Fruit fly (Drosophila melanogaster) whole organism, embryonic: ENCODE results near the gene CG5003.
"Not testable (repeated sequence)": the region's sequence is repeated elsewhere in the genome, so short reads cannot be mapped to it uniquely, and the experiment has no call there.

Experiments
- Bdp1 ChIP-seq: fragments of 200-800 bp; sonication (Bioruptor generic); optimal IDR thresholded peaks from 3 replicates; lab custom pipeline; 2016; ENCODE audit warnings: missing biosample characterization, missing genetic modification characterization
- CG10267 ChIP-seq: fragments of 200-800 bp; sonication (Bioruptor generic); optimal IDR thresholded peaks from 2 replicates; lab custom pipeline; 2018; ENCODE audit warnings: missing biosample characterization, mild to moderate bottlenecking, missing genetic modification characterization, moderate library complexity
- CG10543 ChIP-seq: fragments of 200-800 bp; sonication (Bioruptor generic); optimal IDR thresholded peaks from 3 replicates; lab custom pipeline; 2017; ENCODE audit warnings: missing biosample characterization, mild to moderate bottlenecking, missing genetic modification characterization, moderate library complexity
- CG11456 ChIP-seq: fragments of 200-800 bp; sonication (Bioruptor generic); IDR thresholded peaks from 3 replicates; pipeline ENCODE4 v1.3.6; 2022; ENCODE audit warnings: missing biosample characterization, missing genetic modification characterization
- CG12299 ChIP-seq: fragments of 200-800 bp; sonication (Bioruptor generic); optimal IDR thresholded peaks from 2 replicates; lab custom pipeline; 2018; ENCODE audit warnings: missing biosample characterization, mild to moderate bottlenecking, missing genetic modification characterization
- CG13123 ChIP-seq: fragments of 200-800 bp; sonication (Bioruptor generic); optimal IDR thresholded peaks from 2 replicates; lab custom pipeline; 2016; ENCODE audit warnings: missing biosample characterization, missing genetic modification characterization
- CG13424 ChIP-seq: fragments of 200-800 bp; sonication (Bioruptor generic); optimal IDR thresholded peaks from 2 replicates; lab custom pipeline; 2019; ENCODE audit warnings: missing biosample characterization, mild to moderate bottlenecking, missing genetic modification characterization, moderate library complexity
- CG14014 ChIP-seq: fragments of 200-800 bp; sonication (Bioruptor generic); IDR thresholded peaks from 2 replicates; pipeline ENCODE4 v1.3.6; 2022; ENCODE audit warnings: missing biosample characterization, missing genetic modification characterization
- CG17359 ChIP-seq: fragments of 200-800 bp; sonication (Bioruptor generic); optimal IDR thresholded peaks from 3 replicates; lab custom pipeline; 2018; ENCODE audit warnings: missing biosample characterization, mild to moderate bottlenecking, missing genetic modification characterization, moderate library complexity
- CG17361 ChIP-seq: fragments of 200-800 bp; sonication (Bioruptor generic); IDR thresholded peaks from 3 replicates; pipeline ENCODE4 v1.3.6; 2022; ENCODE audit warnings: missing biosample characterization, missing genetic modification characterization
- CG34422 ChIP-seq: fragments of 200-800 bp; sonication (Bioruptor generic); IDR thresholded peaks from 3 replicates; pipeline ENCODE4 v1.3.6; 2022; ENCODE audit warnings: missing biosample characterization, missing genetic modification characterization
- CG7928 ChIP-seq: fragments of 200-800 bp; sonication (Bioruptor generic); optimal IDR thresholded peaks from 2 replicates; lab custom pipeline; 2017; ENCODE audit warnings: missing biosample characterization, mild to moderate bottlenecking, missing genetic modification characterization
- CG8281 ChIP-seq: fragments of 200-800 bp; sonication (Bioruptor generic); optimal IDR thresholded peaks from 2 replicates; lab custom pipeline; 2018; ENCODE audit warnings: missing biosample characterization, mild to moderate bottlenecking, missing genetic modification characterization, moderate library complexity
- CG8944 ChIP-seq: fragments of 200-800 bp; sonication (Bioruptor generic); optimal IDR thresholded peaks from 3 replicates; lab custom pipeline; 2016; ENCODE audit warnings: missing biosample characterization, missing genetic modification characterization
- Dad ChIP-seq: fragments of 200-800 bp; sonication (Bioruptor generic); optimal IDR thresholded peaks from 3 replicates; lab custom pipeline; 2016; ENCODE audit warnings: missing biosample characterization, missing genetic modification characterization
- Dref ChIP-seq: fragments of 200-800 bp; sonication (Bioruptor generic); IDR thresholded peaks from 2 replicates; pipeline ENCODE4 v1.3.6; 2022; ENCODE audit warnings: missing biosample characterization, missing genetic modification characterization
- Drgx ChIP-seq: fragments of 200-800 bp; sonication (Bioruptor generic); IDR thresholded peaks from 2 replicates; pipeline ENCODE4 v1.3.6; 2022; ENCODE audit warnings: missing biosample characterization, missing genetic modification characterization
- E2f2 ChIP-seq: fragments of 200-800 bp; sonication (Bioruptor generic); IDR thresholded peaks from 2 replicates; pipeline ENCODE4 v1.3.6; 2022; ENCODE audit warnings: missing biosample characterization, missing genetic modification characterization
- HLHmδ ChIP-seq: fragments of 200-800 bp; sonication (Bioruptor generic); optimal IDR thresholded peaks from 2 replicates; lab custom pipeline; 2018; ENCODE audit warnings: missing biosample characterization, mild to moderate bottlenecking, missing genetic modification characterization, moderate library complexity
- Hand ChIP-seq: fragments of 200-800 bp; sonication (Bioruptor generic); optimal IDR thresholded peaks from 2 replicates; lab custom pipeline; 2017; ENCODE audit warnings: mild to moderate bottlenecking, missing biosample characterization, missing genetic modification reagents, missing genetic modification characterization
- HmgD ChIP-seq: fragments of 200-800 bp; sonication (Bioruptor generic); optimal IDR thresholded peaks from 3 replicates; lab custom pipeline; 2016; ENCODE audit warnings: missing biosample characterization, missing genetic modification characterization
- MBD-R2 ChIP-seq: fragments of 200-800 bp; sonication (Bioruptor generic); IDR thresholded peaks from 2 replicates; pipeline ENCODE4 v1.3.6; 2022; ENCODE audit warnings: missing biosample characterization, missing genetic modification characterization
- Oli ChIP-seq: fragments of 200-800 bp; sonication (Bioruptor generic); optimal IDR thresholded peaks from 2 replicates; lab custom pipeline; 2018; ENCODE audit warnings: missing biosample characterization, mild to moderate bottlenecking, missing genetic modification characterization, moderate library complexity
- PHDP ChIP-seq: fragments of 200-800 bp; sonication (Bioruptor generic); optimal IDR thresholded peaks from 3 replicates; lab custom pipeline; 2018; ENCODE audit warnings: missing biosample characterization, mild to moderate bottlenecking, missing genetic modification characterization, moderate library complexity
- Ravus ChIP-seq: fragments of 200-800 bp; sonication (Bioruptor generic); IDR thresholded peaks from 2 replicates; pipeline ENCODE4 v1.3.6; 2022; ENCODE audit warnings: missing biosample characterization, missing genetic modification characterization
- Scr ChIP-seq: fragments of 200-800 bp; sonication (Bioruptor generic); IDR thresholded peaks from 2 replicates; pipeline ENCODE4 v1.3.6; 2022; ENCODE audit warnings: missing biosample characterization, missing genetic modification characterization; ENCODE audit not compliant: partially characterized antibody
- Xrp1 ChIP-seq: fragments of 200-800 bp; sonication (Bioruptor generic); IDR thresholded peaks from 2 replicates; pipeline ENCODE4 v1.3.6; 2022; ENCODE audit warnings: missing biosample characterization, missing genetic modification characterization
- bigmax ChIP-seq: fragments of 200-800 bp; sonication (Bioruptor generic); optimal IDR thresholded peaks from 2 replicates; lab custom pipeline; 2018; ENCODE audit warnings: missing biosample characterization, mild to moderate bottlenecking, missing genetic modification characterization
- crp ChIP-seq, 2 experiments: fragments of 200-800 bp; sonication (Bioruptor generic); optimal IDR thresholded peaks; 2 replicates in 1 of 2; 3 replicates in 1 of 2; lab custom pipeline; 2017; ENCODE audit warnings: missing biosample characterization in 2 of 2, missing genetic modification characterization in 2 of 2, mild to moderate bottlenecking in 1 of 2, moderate library complexity in 1 of 2
- cwo ChIP-seq: fragments of 200-800 bp; sonication (Bioruptor generic); optimal IDR thresholded peaks from 3 replicates; lab custom pipeline; 2017; ENCODE audit warnings: missing biosample characterization, missing genetic modification characterization, mild to moderate bottlenecking, moderate library complexity, missing genetic modification reagents
- ftz-f1 ChIP-seq: fragments of 200-800 bp; sonication (Bioruptor generic); optimal IDR thresholded peaks from 2 replicates; lab custom pipeline; 2016; ENCODE audit warnings: missing biosample characterization, missing genetic modification characterization
- gfzf ChIP-seq: fragments of 200-800 bp; sonication (Bioruptor generic); optimal IDR thresholded peaks from 2 replicates; lab custom pipeline; 2016; ENCODE audit warnings: missing biosample characterization, mild to moderate bottlenecking, missing genetic modification characterization, moderate library complexity
- grn ChIP-seq: fragments of 200-800 bp; sonication (Bioruptor generic); optimal IDR thresholded peaks from 3 replicates; lab custom pipeline; 2017; ENCODE audit warnings: missing biosample characterization, missing genetic modification characterization
- inv ChIP-seq: fragments of 200-800 bp; sonication (Bioruptor generic); IDR thresholded peaks from 2 replicates; pipeline ENCODE4 v1.3.6; 2022; ENCODE audit warnings: missing biosample characterization, missing genetic modification characterization; ENCODE audit not compliant: partially characterized antibody
- jigr1 ChIP-seq: fragments of 200-800 bp; sonication (Bioruptor generic); IDR thresholded peaks from 3 replicates; pipeline ENCODE4 v1.3.6; 2022; ENCODE audit warnings: missing biosample characterization, missing genetic modification characterization
- knrl ChIP-seq: fragments of 200-800 bp; sonication (Bioruptor generic); IDR thresholded peaks from 3 replicates; pipeline ENCODE4 v1.3.6; 2022; ENCODE audit warnings: missing biosample characterization, missing genetic modification characterization; ENCODE audit not compliant: partially characterized antibody
- mirr ChIP-seq: fragments of 200-800 bp; sonication (Bioruptor generic); optimal IDR thresholded peaks from 3 replicates; lab custom pipeline; 2018; ENCODE audit warnings: missing biosample characterization, mild to moderate bottlenecking, missing genetic modification characterization
- mld ChIP-seq: fragments of 200-800 bp; sonication (Bioruptor generic); IDR thresholded peaks from 3 replicates; pipeline ENCODE4 v1.3.6; 2022; ENCODE audit warnings: missing biosample characterization, missing genetic modification characterization; ENCODE audit not compliant: partially characterized antibody
- nom ChIP-seq: fragments of 200-800 bp; sonication (Bioruptor generic); optimal IDR thresholded peaks from 2 replicates; lab custom pipeline; 2017; ENCODE audit warnings: missing biosample characterization, missing genetic modification characterization, mild to moderate bottlenecking, moderate library complexity, missing genetic modification reagents
- pita ChIP-seq: fragments of 200-800 bp; sonication (Bioruptor generic); optimal IDR thresholded peaks from 2 replicates; lab custom pipeline; 2017; ENCODE audit warnings: missing biosample characterization, mild to moderate bottlenecking, missing genetic modification characterization
- pzg ChIP-seq: fragments of 200-800 bp; sonication (Bioruptor generic); optimal IDR thresholded peaks from 3 replicates; lab custom pipeline; 2018; ENCODE audit warnings: missing biosample characterization, mild to moderate bottlenecking, missing genetic modification characterization, moderate library complexity
- row ChIP-seq: fragments of 200-800 bp; sonication (Bioruptor generic); IDR thresholded peaks from 3 replicates; pipeline ENCODE4 v1.3.6; 2022; ENCODE audit warnings: missing biosample characterization, missing genetic modification characterization
- sisA ChIP-seq: fragments of 200-800 bp; sonication (Bioruptor generic); IDR thresholded peaks from 2 replicates; pipeline ENCODE4 v1.3.6; 2022; ENCODE audit warnings: missing biosample characterization, missing genetic modification characterization
- stwl ChIP-seq: fragments of 200-800 bp; sonication (Bioruptor generic); optimal IDR thresholded peaks from 3 replicates; lab custom pipeline; 2018; ENCODE audit warnings: missing biosample characterization, mild to moderate bottlenecking, missing genetic modification characterization, moderate library complexity
- tin ChIP-seq: fragments of 200-800 bp; sonication (Bioruptor generic); optimal IDR thresholded peaks from 3 replicates; lab custom pipeline; 2016; ENCODE audit warnings: missing biosample characterization, missing genetic modification characterization
- vvl ChIP-seq: fragments of 200-800 bp; sonication (Bioruptor generic); IDR thresholded peaks from 2 replicates; pipeline ENCODE4 v1.3.6; 2022; ENCODE audit warnings: missing biosample characterization, missing genetic modification characterization

CG5003 gene

dm6 chr3R:27960473-27960872, 44.2 kb upstream of the CG5003 start, which contains the start of gene CG31253:
Gene CG31253 (minus strand): TSS chr3R:27960573.
- not testable (repeated sequence) for TF ChIP-seq jigr1 (GFP tag; lab: Robert Waterston, UW); CG12299 (tag; lab: Kevin White, UChicago); vvl (GFP tag; lab: Robert Waterston, UW)
- TF ChIP-seq, all 482 proteins: peak for 0; not testable (repeated sequence) for 482

- not testable (repeated sequence) for TF ChIP-seq Xrp1 (GFP tag; lab: Robert Waterston, UW); grn (GFP tag; lab: Kevin White, UChicago); nom (GFP tag; lab: Kevin White, UChicago)
- TF ChIP-seq, all 482 proteins: peak for 0; not testable (repeated sequence) for 482
These were observed 42.8 kb upstream of the CG5003 start, which contains the start of the genes CG42487 and CG4884 for dm6 chr3R:27959145-27959544. Gene CG42487 (minus strand): TSS chr3R:27959245. Gene CG4884 (minus strand): TSS chr3R:27959245.

- TF ChIP-seq CG13123 (GFP tag; lab: Kevin White, UChicago) (no peak), CG17359 (tag; lab: Kevin White, UChicago) (no peak), Dref (GFP tag; lab: Robert Waterston, UW) (peak; percentile 36; the same call in 1 of the 2 replicates), E2f2 (GFP tag; lab: Robert Waterston, UW) (peak; percentile 28; the same call in 1 of the 2 replicates), CG34422 (GFP tag; lab: Robert Waterston, UW) (peak; percentile 60; the same call in 1 of the 3 replicates), tin (GFP tag; lab: Kevin White, UChicago) (no peak), CG7928 (GFP tag; lab: Kevin White, UChicago) (peak; percentile 1), Bdp1 (GFP tag; lab: Kevin White, UChicago) (no peak), bigmax (GFP tag; lab: Kevin White, UChicago) (peak; percentile 98), CG11456 (GFP tag; lab: Robert Waterston, UW) (no peak), HmgD (no peak), CG14014 (no peak), CG13424 (tag; lab: Kevin White, UChicago) (no peak), PHDP (tag; lab: Kevin White, UChicago) (no peak), Oli (tag; lab: Kevin White, UChicago) (no peak), sisA (GFP tag; lab: Robert Waterston, UW) (no peak), CG8281 (tag; lab: Kevin White, UChicago) (no peak), gfzf (GFP tag; lab: Kevin White, UChicago) (peak; percentile 36), HLHmδ (GFP tag; lab: Kevin White, UChicago) (no peak), Scr (GFP tag; lab: Robert Waterston, UW) (peak; percentile 16; the same call in 1 of the 2 replicates), CG8944 (no peak), ftz-f1 (GFP tag; lab: Kevin White, UChicago) (no peak), MBD-R2 (peak; percentile 62), mirr (GFP tag; lab: Kevin White, UChicago) (no peak), crp (GFP tag; optimal IDR thresholded peaks at IDR 0.05; lab: Kevin White, UChicago) (peak in 1 of 2 experiments; percentile 74), pzg (GFP tag; lab: Kevin White, UChicago) (peak; percentile 29)
These were observed 41.7 kb upstream of the CG5003 start for dm6 chr3R:27957967-27958366.

- TF ChIP-seq Drgx, result peak; percentile 37; the same call in 1 of the 2 replicates
- TF ChIP-seq Dad (GFP tag; lab: Kevin White, UChicago), result no peak
- TF ChIP-seq knrl (GFP tag; lab: Robert Waterston, UW), result no peak
- TF ChIP-seq Hand (GFP tag; lab: Kevin White, UChicago), result no peak
- TF ChIP-seq CG17361, result no peak
- no peak for TF ChIP-seq stwl (tag; lab: Kevin White, UChicago)
- TF ChIP-seq CG10267 (tag; lab: Kevin White, UChicago), result no peak
- TF ChIP-seq row, result peak; percentile 27; the same call in 1 of the 3 replicates
- peak; percentile 47 for TF ChIP-seq cwo
- no peak for TF ChIP-seq inv (GFP tag; lab: Robert Waterston, UW)
- TF ChIP-seq CG10543, result peak; percentile 46
- no peak for TF ChIP-seq pita (GFP tag; lab: Kevin White, UChicago)
- no peak for TF ChIP-seq mld (GFP tag; lab: Robert Waterston, UW)
- TF ChIP-seq Ravus, result no peak
These were observed 38.2 kb upstream of the CG5003 start, which contains the start of gene Nep7 for dm6 chr3R:27954533-27954932. Gene Nep7 (plus strand): TSS chr3R:27954917.
